Worm (Caenorhabditis elegans) whole organism, L2 larva: ENCODE measurements around the gene msp-79.

ENCODE experiments used
- C34F6.9 ChIP-seq: fragments of 150-350 bp; optimal IDR thresholded peaks from 2 replicates; lab custom pipeline; 2014; ENCODE audit warnings: missing biosample characterization, missing genetic modification characterization
- F13H6.1 ChIP-seq: sonication (generic microtip); optimal IDR thresholded peaks from 2 replicates; lab custom pipeline; 2016; ENCODE audit warnings: missing genetic modification characterization, missing compliant biosample characterization
- R02D3.7 ChIP-seq: fragments of 150-350 bp; optimal IDR thresholded peaks from 2 replicates; lab custom pipeline; 2014; ENCODE audit warnings: missing biosample characterization, missing genetic modification characterization
- Y55F3AM.14 ChIP-seq: fragments of 200-800 bp; sonication (Bioruptor generic); optimal IDR thresholded peaks from 2 replicates; lab custom pipeline; 2018; ENCODE audit warnings: mild to moderate bottlenecking, missing genetic modification characterization, missing compliant biosample characterization
- ZK546.5 ChIP-seq: sonication (generic microtip); optimal IDR thresholded peaks from 2 replicates; lab custom pipeline; 2017; ENCODE audit warnings: missing biosample characterization, missing genetic modification characterization
- alr-1 ChIP-seq: fragments of 150-350 bp; optimal IDR thresholded peaks from 2 replicates; lab custom pipeline; 2014; ENCODE audit warnings: missing biosample characterization, missing genetic modification characterization
- blmp-1 ChIP-seq: sonication (generic microtip); optimal IDR thresholded peaks from 2 replicates; lab custom pipeline; 2017; ENCODE audit warnings: missing genetic modification characterization, mild to moderate bottlenecking, missing compliant biosample characterization, antibody characterized with exemption, moderate library complexity; ENCODE audit not compliant: insufficient read depth
- ceh-16 ChIP-seq: fragments of 150-350 bp; optimal IDR thresholded peaks from 2 replicates; lab custom pipeline; 2014; ENCODE audit warnings: missing biosample characterization, missing genetic modification characterization
- ceh-82 ChIP-seq: fragments of 150-350 bp; optimal IDR thresholded peaks from 2 replicates; lab custom pipeline; 2014; ENCODE audit warnings: missing biosample characterization, missing genetic modification characterization
- crh-2 ChIP-seq: sonication (generic microtip); optimal IDR thresholded peaks from 2 replicates; lab custom pipeline; 2017; ENCODE audit warnings: missing biosample characterization, missing genetic modification characterization
- dmd-4 ChIP-seq: sonication (generic microtip); optimal IDR thresholded peaks from 2 replicates; lab custom pipeline; 2017; ENCODE audit warnings: missing biosample characterization, missing genetic modification characterization
- egl-27 ChIP-seq: sonication (generic microtip); optimal IDR thresholded peaks from 3 replicates; lab custom pipeline; 2017; ENCODE audit warnings: missing biosample characterization, missing genetic modification reagents, missing genetic modification characterization
- elt-1 ChIP-seq: fragments of 150-350 bp; optimal IDR thresholded peaks from 2 replicates; lab custom pipeline; 2014; ENCODE audit warnings: missing biosample characterization, missing genetic modification characterization
- fos-1 ChIP-seq: fragments of 150-350 bp; optimal IDR thresholded peaks from 2 replicates; lab custom pipeline; 2014; ENCODE audit warnings: missing biosample characterization, missing genetic modification characterization
- lin-13 ChIP-seq: fragments of 150-350 bp; optimal IDR thresholded peaks from 2 replicates; lab custom pipeline; 2014; ENCODE audit warnings: missing biosample characterization, missing genetic modification reagents, missing genetic modification characterization
- lin-39 ChIP-seq: fragments of 150-350 bp; optimal IDR thresholded peaks from 2 replicates; lab custom pipeline; 2014; ENCODE audit warnings: missing biosample characterization, missing genetic modification reagents, missing genetic modification characterization
- lsy-2 ChIP-seq, 2 experiments: fragments of 150-350 bp in 1 of 2; sonication (generic microtip) in 1 of 2; optimal IDR thresholded peaks; 2 replicates each; lab custom pipeline; 2014 to 2017; ENCODE audit warnings: missing biosample characterization in 2 of 2, missing genetic modification characterization in 2 of 2
- mab-5 ChIP-seq: fragments of 150-350 bp; optimal IDR thresholded peaks from 2 replicates; lab custom pipeline; 2014; ENCODE audit warnings: missing biosample characterization, missing genetic modification characterization
- nhr-10 ChIP-seq: sonication (generic microtip); optimal IDR thresholded peaks from 2 replicates; lab custom pipeline; 2017; ENCODE audit warnings: missing biosample characterization, missing genetic modification characterization
- nhr-12 ChIP-seq: fragments of 150-350 bp; optimal IDR thresholded peaks from 2 replicates; lab custom pipeline; 2014; ENCODE audit warnings: missing biosample characterization, missing genetic modification characterization
- nhr-129 ChIP-seq: fragments of 150-350 bp; optimal IDR thresholded peaks from 2 replicates; lab custom pipeline; 2014; ENCODE audit warnings: missing biosample characterization, missing genetic modification characterization
- nhr-21 ChIP-seq: fragments of 150-350 bp; optimal IDR thresholded peaks from 2 replicates; lab custom pipeline; 2014; ENCODE audit warnings: missing biosample characterization, missing genetic modification characterization
- nhr-237 ChIP-seq: fragments of 150-350 bp; optimal IDR thresholded peaks from 2 replicates; lab custom pipeline; 2014; ENCODE audit warnings: missing biosample characterization, missing genetic modification characterization
- nhr-25 ChIP-seq: fragments of 150-350 bp; sonication (generic microtip); optimal IDR thresholded peaks from 3 replicates; lab custom pipeline; 2014; ENCODE audit warnings: missing biosample characterization, missing genetic modification characterization
- nhr-6 ChIP-seq: fragments of 150-350 bp; optimal IDR thresholded peaks from 2 replicates; lab custom pipeline; 2014; ENCODE audit warnings: missing biosample characterization, missing genetic modification characterization
- peb-1 ChIP-seq: fragments of 150-350 bp; optimal IDR thresholded peaks from 2 replicates; lab custom pipeline; 2014; ENCODE audit warnings: missing biosample characterization, missing genetic modification characterization
- sem-4 ChIP-seq: fragments of 150-350 bp; optimal IDR thresholded peaks from 2 replicates; lab custom pipeline; 2014; ENCODE audit warnings: missing biosample characterization, missing genetic modification reagents, missing genetic modification characterization
- skn-1 ChIP-seq: sonication (generic microtip); optimal IDR thresholded peaks from 2 replicates; lab custom pipeline; 2017; ENCODE audit warnings: missing biosample characterization, missing genetic modification characterization
- sma-3 ChIP-seq: sonication (generic microtip); optimal IDR thresholded peaks from 2 replicates; lab custom pipeline; 2016; ENCODE audit warnings: missing genetic modification reagents, missing genetic modification characterization, missing compliant biosample characterization
- sma-9 ChIP-seq, 2 experiments: fragments of 150-350 bp in 1 of 2; sonication (generic microtip) in 1 of 2; optimal IDR thresholded peaks; 2 replicates each; lab custom pipeline; 2014 to 2016; ENCODE audit warnings: missing genetic modification characterization in 2 of 2, mild to moderate bottlenecking in 1 of 2, missing biosample characterization in 1 of 2, missing compliant biosample characterization in 1 of 2, missing genetic modification reagents in 1 of 2, moderate library complexity in 1 of 2
- snpc-4 ChIP-seq: fragments of 150-350 bp; optimal IDR thresholded peaks from 2 replicates; lab custom pipeline; 2014; ENCODE audit warnings: missing biosample characterization, missing genetic modification characterization
- unc-55 ChIP-seq: fragments of 150-350 bp; sonication (generic microtip); optimal IDR thresholded peaks from 3 replicates; lab custom pipeline; 2014; ENCODE audit warnings: missing biosample characterization, missing genetic modification reagents, missing genetic modification characterization
- zag-1 ChIP-seq: fragments of 150-350 bp; optimal IDR thresholded peaks from 2 replicates; lab custom pipeline; 2014; ENCODE audit warnings: missing biosample characterization, missing genetic modification characterization
- ztf-1 ChIP-seq: fragments of 200-800 bp; sonication (Bioruptor generic); conservative IDR thresholded peaks from 2 replicates; pipeline ENCODE4 v1.3.6; 2022; ENCODE audit warnings: missing genetic modification characterization, missing compliant biosample characterization
- ztf-11 ChIP-seq: sonication (generic microtip); optimal IDR thresholded peaks from 2 replicates; lab custom pipeline; 2017; ENCODE audit warnings: missing biosample characterization, missing genetic modification characterization
- ztf-4 ChIP-seq: fragments of 150-350 bp; optimal IDR thresholded peaks from 2 replicates; lab custom pipeline; 2014; ENCODE audit warnings: missing biosample characterization, missing genetic modification characterization

msp-79 gene

DNA sequence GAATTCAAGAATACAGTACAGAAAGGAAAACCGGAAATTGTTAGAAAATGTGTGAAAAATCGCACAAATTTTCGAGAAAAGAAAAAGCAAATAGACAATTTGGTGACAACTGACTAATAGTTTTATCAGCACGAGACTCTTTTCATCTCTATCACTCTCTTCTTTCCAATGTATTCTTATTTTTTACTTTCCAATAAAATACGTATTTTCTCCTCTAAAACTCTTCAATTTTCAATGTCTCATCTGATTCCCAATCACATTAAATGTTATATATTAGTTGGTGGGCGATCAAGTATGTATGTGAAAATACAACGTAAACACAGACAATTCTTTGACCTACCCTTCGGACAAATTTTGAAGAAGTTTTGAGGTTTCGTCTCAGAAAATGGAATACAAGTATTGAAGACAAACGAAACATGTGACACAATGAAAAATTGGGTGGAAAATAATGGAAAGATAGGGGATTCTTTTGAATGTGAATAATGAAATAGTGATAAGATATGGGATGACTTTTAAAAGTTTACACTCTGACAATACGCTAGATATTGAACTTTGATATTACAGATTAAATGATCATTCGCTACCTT lies 29.7 kb downstream of the msp-79 start, which contains the start of gene cka-1:
TSS of gene cka-1 (minus strand) at position 418 of the 587 bp plus-strand sequence.
- TF ChIP-seq nhr-6 (tag; lab: Kevin White, UChicago) (no peak), lin-39 (tag; lab: Kevin White, UChicago) (no peak), nhr-237 (no peak), blmp-1 (no peak), alr-1 (tag; lab: Kevin White, UChicago) (no peak), sem-4 (tag; lab: Kevin White, UChicago) (peak; percentile 20), ztf-4 (tag; lab: Kevin White, UChicago) (no peak), nhr-12 (tag; lab: Kevin White, UChicago) (no peak), ztf-1 (GFP tag; lab: Robert Waterston, UW) (no peak), zag-1 (tag; lab: Kevin White, UChicago) (no peak), elt-1 (no peak), sma-3 (GFP tag; lab: Kevin White, UChicago) (peak; percentile 19), peb-1 (tag; lab: Kevin White, UChicago) (no peak), fos-1 (tag; lab: Kevin White, UChicago) (peak; percentile 63), F13H6.1 (tag; lab: Kevin White, UChicago) (peak; percentile 31), skn-1 (no peak), nhr-129 (tag; lab: Kevin White, UChicago) (peak; percentile 26), nhr-10 (no peak), sma-9 (GFP tag; optimal IDR thresholded peaks at IDR 0.05; lab: Kevin White, UChicago) (peak; percentile 0), sma-9 (tag; optimal IDR thresholded peaks at IDR 0.05; lab: Kevin White, UChicago) (no peak), R02D3.7 (no peak), ceh-82 (tag; lab: Kevin White, UChicago) (no peak), ztf-11 (no peak)

DNA sequence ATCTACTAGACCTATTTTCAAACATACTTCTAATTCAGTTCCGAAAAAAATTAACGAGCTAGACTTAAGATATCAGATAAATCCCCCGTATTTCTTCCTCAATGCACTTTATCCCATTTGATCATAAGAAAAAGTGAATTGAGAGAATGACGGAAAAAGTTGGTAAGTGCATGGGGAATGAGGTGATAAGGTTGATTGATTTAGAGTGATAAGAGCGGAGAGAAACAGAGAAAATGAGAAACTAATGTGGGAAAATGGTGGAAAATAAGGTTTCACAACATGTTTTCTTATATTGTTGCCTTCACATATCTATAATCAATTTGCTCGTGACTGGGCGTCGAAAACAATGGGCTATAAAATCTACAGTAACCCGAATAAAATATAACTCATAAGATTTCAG lies 31.2 kb downstream of the msp-79 start:
- no peak for TF ChIP-seq nhr-21
- TF ChIP-seq lsy-2 (tag; optimal IDR thresholded peaks at IDR 0.05; lab: Kevin White, UChicago), result peak in 1 of 2 experiments; percentile 63
- TF ChIP-seq crh-2 (tag; lab: Kevin White, UChicago), result peak; percentile 61
- peak; percentile 92 for TF ChIP-seq fos-1 (tag; lab: Kevin White, UChicago)
- peak; percentile 3 for TF ChIP-seq sma-3 (GFP tag; lab: Kevin White, UChicago)
- peak; percentile 33 for TF ChIP-seq nhr-129 (tag; lab: Kevin White, UChicago)
- no peak for TF ChIP-seq snpc-4 (tag; lab: Kevin White, UChicago)
- TF ChIP-seq nhr-10, result no peak
- TF ChIP-seq C34F6.9 (tag; lab: Kevin White, UChicago), result peak; percentile 3
- TF ChIP-seq sma-9 (GFP tag; optimal IDR thresholded peaks at IDR 0.05; lab: Kevin White, UChicago), result peak; percentile 67
- no peak for TF ChIP-seq sma-9 (tag; optimal IDR thresholded peaks at IDR 0.05; lab: Kevin White, UChicago)
- peak; percentile 31 for TF ChIP-seq mab-5
- peak; percentile 37 for TF ChIP-seq blmp-1

DNA sequence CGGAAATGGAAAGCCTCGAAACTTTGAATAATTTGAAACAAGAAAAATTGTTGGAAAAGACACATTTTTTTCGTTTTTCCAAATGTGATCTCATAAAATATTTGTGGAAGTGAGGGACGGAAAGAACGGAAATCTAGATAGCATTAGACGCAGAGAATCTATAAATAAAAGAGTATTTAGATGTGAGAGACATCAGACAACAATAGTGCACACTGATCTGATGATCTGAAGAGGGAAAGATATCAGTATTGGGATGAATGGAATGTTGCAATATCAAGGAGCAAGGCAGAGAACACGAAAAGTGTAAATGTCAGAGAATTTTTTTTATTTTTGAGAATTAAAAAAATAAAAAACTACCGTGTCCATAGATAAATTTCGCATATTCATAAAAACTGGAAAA lies 32.1 kb downstream of the msp-79 start:
- TF ChIP-seq lsy-2 (tag; optimal IDR thresholded peaks at IDR 0.05; lab: Kevin White, UChicago) (peak in 1 of 2 experiments; percentile 3), snpc-4 (tag; lab: Kevin White, UChicago) (no peak)

DNA sequence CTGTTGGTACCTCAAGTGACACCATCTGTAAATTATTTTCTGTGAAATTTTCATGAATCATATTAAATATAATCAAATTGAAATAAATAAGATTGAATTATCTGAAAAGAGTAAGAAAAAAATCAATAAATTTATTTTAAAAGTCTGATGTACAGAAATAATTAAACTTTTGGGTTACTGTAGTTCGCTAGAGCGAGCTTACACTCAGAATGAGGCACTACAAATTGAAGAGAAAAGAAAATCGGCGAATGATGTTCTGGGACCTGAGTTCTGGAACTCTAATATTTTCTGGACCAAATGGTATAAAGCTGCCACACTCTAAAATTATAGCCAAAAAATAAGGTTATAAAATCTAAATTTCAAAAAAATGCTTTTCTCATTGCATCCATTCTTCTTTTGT lies 33.0 kb downstream of the msp-79 start:
- TF ChIP-seq dmd-4, result no peak
- TF ChIP-seq lin-13 (GFP tag; lab: Kevin White, UChicago), result no peak

DNA sequence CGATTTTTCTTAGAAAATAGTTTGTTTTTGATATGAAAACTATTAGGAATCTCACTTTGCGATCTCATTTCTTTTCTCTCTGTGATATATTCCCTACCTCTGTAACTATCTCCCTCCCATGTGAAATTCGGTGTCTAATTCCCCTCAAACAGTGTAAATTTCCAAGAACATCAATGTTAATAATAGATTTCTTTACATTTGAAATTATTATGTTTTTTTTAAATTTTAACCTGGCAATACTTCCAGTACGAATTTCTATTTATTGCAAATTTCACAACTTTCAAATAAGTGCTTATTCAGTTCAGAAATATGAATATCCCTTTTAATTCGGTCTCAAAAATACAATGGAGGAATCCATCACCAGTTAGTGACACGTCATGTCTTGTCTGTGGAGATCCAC lies 38.6 kb downstream of the msp-79 start, which contains the start of gene nhr-100:
TSS of gene nhr-100 (plus strand) at position 301 of the 400 bp plus-strand sequence.
- TF ChIP-seq ZK546.5 (tag; lab: Kevin White, UChicago), result no peak
- no peak for TF ChIP-seq egl-27 (tag; lab: Kevin White, UChicago)
- no peak for TF ChIP-seq ztf-11
- no peak for TF ChIP-seq F13H6.1 (tag; lab: Kevin White, UChicago)
- no peak for TF ChIP-seq ztf-1 (GFP tag; lab: Robert Waterston, UW)
- TF ChIP-seq skn-1, result no peak
- TF ChIP-seq sma-3 (GFP tag; lab: Kevin White, UChicago), result no peak
- TF ChIP-seq zag-1 (tag; lab: Kevin White, UChicago), result no peak
- TF ChIP-seq nhr-25, result no peak
- TF ChIP-seq unc-55 (GFP tag; lab: Kevin White, UChicago), result no peak
- no peak for TF ChIP-seq lin-39 (tag; lab: Kevin White, UChicago)
- no peak for TF ChIP-seq elt-1
- TF ChIP-seq Y55F3AM.14 (GFP tag; lab: Kevin White, UChicago), result no peak
- TF ChIP-seq lin-13 (GFP tag; lab: Kevin White, UChicago), result no peak
- no peak for TF ChIP-seq ceh-16
- TF ChIP-seq nhr-10, result no peak
- no peak for TF ChIP-seq nhr-21
- no peak for TF ChIP-seq fos-1 (tag; lab: Kevin White, UChicago)
- TF ChIP-seq, all 48 proteins: peak for 0
